Fruit fly (Drosophila melanogaster) S2 (cell line): ENCODE measurements around the gene aralar1.

Experiments
- CG8478 ChIP-seq: fragments of >200 bp; optimal IDR thresholded peaks from 2 replicates; lab custom pipeline; 2018
- CTCF ChIP-seq, 2 experiments: fragments of >200 bp; optimal IDR thresholded peaks; 2 replicates each; lab custom pipeline; 2018

dm6 chr3R:30501174-30501573, 45.5 kb upstream of the aralar1 start:
- TF ChIP-seq CG8478 (no peak), CTCF (optimal IDR thresholded peaks at IDR 0.05; lab: Kevin White, UChicago) (no peak)
